Worm (Caenorhabditis elegans) whole organism, L4 larva: ENCODE measurements around the gene K05F1.13.

Source experiments
- fos-1 ChIP-seq: fragments of 150-350 bp; optimal IDR thresholded peaks from 2 replicates; lab custom pipeline; 2014; ENCODE audit warnings: missing biosample characterization, missing genetic modification characterization
- lin-39 ChIP-seq: fragments of 150-350 bp; optimal IDR thresholded peaks from 2 replicates; lab custom pipeline; 2014; ENCODE audit warnings: missing biosample characterization, missing genetic modification reagents, missing genetic modification characterization
- mdl-1 ChIP-seq, 2 experiments: fragments of 150-350 bp in 1 of 2; sonication (generic microtip) in 1 of 2; optimal IDR thresholded peaks; 2 replicates each; lab custom pipeline; 2014 to 2017; ENCODE audit warnings: missing biosample characterization in 2 of 2, missing genetic modification characterization in 2 of 2
- nhr-25 ChIP-seq: sonication (generic microtip); optimal IDR thresholded peaks from 2 replicates; lab custom pipeline; 2017; ENCODE audit warnings: missing genetic modification characterization, mild to moderate bottlenecking, missing compliant biosample characterization, antibody characterized with exemption, moderate library complexity, borderline replicate concordance; ENCODE audit not compliant: insufficient read depth
- nhr-42 ChIP-seq: fragments of 200-800 bp; sonication (Bioruptor generic); IDR thresholded peaks from 2 replicates; pipeline ENCODE4 v1.3.6; 2022; ENCODE audit warnings: missing genetic modification characterization, missing compliant biosample characterization
- pqm-1 ChIP-seq: sonication (generic microtip); optimal IDR thresholded peaks from 2 replicates; lab custom pipeline; 2017; ENCODE audit warnings: missing biosample characterization, missing genetic modification characterization
- unc-130 ChIP-seq: sonication (generic microtip); optimal IDR thresholded peaks from 2 replicates; lab custom pipeline; 2016; ENCODE audit warnings: missing genetic modification reagents, missing genetic modification characterization, missing compliant biosample characterization
- unc-62 ChIP-seq, 3 experiments: fragments of 150-350 bp in 1 of 3; sonication (generic microtip); optimal IDR thresholded peaks in 2 of 3; peaks in 1 of 3; 1 replicate in 1 of 3; 2 replicates in 2 of 3; lab custom pipeline; 2014 to 2017; ENCODE audit warnings: missing biosample characterization in 3 of 3, missing genetic modification characterization in 3 of 3, missing genetic modification reagents in 3 of 3, missing genotype in 1 of 3
- ztf-11 ChIP-seq: fragments of 150-350 bp; optimal IDR thresholded peaks from 2 replicates; lab custom pipeline; 2014; ENCODE audit warnings: missing biosample characterization, missing genetic modification characterization

ce11 chrII:5745088-5745487, 43.8 kb upstream of the K05F1.13 start, which contains the start of gene F10C1.9:
- TF ChIP-seq fos-1 (tag; lab: Kevin White, UChicago) (no peak), lin-39 (tag; lab: Kevin White, UChicago) (no peak), mdl-1 (tag; optimal IDR thresholded peaks at IDR 0.05; lab: Kevin White, UChicago) (no peak), pqm-1 (tag; lab: Kevin White, UChicago) (no peak), ztf-11 (tag; lab: Kevin White, UChicago) (no peak), nhr-42 (no peak), unc-130 (GFP tag; lab: Kevin White, UChicago) (no peak), nhr-25 (no peak), unc-62 (GFP tag; optimal IDR thresholded peaks at IDR 0.05 in 1 of 2; lab: Kevin White, UChicago) (no peak), unc-62 (tag; optimal IDR thresholded peaks at IDR 0.05; lab: Kevin White, UChicago) (no peak)
